Comparison of ENCODE assay signal across 5 worm cellular contexts in genomic region chrIII:4237660-4238059, ce11.
TF ChIP-seq lines count a peak whose summit lies in the region.

No protein-coding gene starts in this region.

TF ChIP-seq in whole organism, L1 larva, 84 proteins besides CTCF, POLR2A, EP300 and RAD21 (continues in another document):
- TF ChIP-seq fos-1 (tag; optimal IDR thresholded peaks at IDR 0.05; lab: Kevin White, UChicago) (peak; percentile 85), unc-86 (tag; optimal IDR thresholded peaks at IDR 0.05; lab: Kevin White, UChicago) (peak; percentile 88), ceh-8 (GFP tag; optimal IDR thresholded peaks at IDR 0.05; lab: Kevin White, UChicago) (peak; percentile 81), egl-27 (tag; optimal IDR thresholded peaks at IDR 0.05; lab: Kevin White, UChicago) (peak; percentile 61 to 94), fkh-10 (GFP tag; optimal IDR thresholded peaks at IDR 0.05; lab: Kevin White, UChicago) (peak; percentile 95), egl-13 (tag; optimal IDR thresholded peaks at IDR 0.05; lab: Kevin White, UChicago) (peak; percentile 83), xbp-1 (tag; optimal IDR thresholded peaks at IDR 0.05; lab: Kevin White, UChicago) (peak; percentile 92), sptf-1 (tag; optimal IDR thresholded peaks at IDR 0.05; lab: Kevin White, UChicago) (no peak), unc-30 (tag; optimal IDR thresholded peaks at IDR 0.05; lab: Kevin White, UChicago) (no peak), ceh-63 (GFP tag; optimal IDR thresholded peaks at IDR 0.05; lab: Kevin White, UChicago) (no peak), skn-1 (tag; optimal IDR thresholded peaks at IDR 0.05; lab: Kevin White, UChicago) (peak; percentile 80), mep-1 (tag; optimal IDR thresholded peaks at IDR 0.05; lab: Kevin White, UChicago) (peak; percentile 92), pax-3 (tag; optimal IDR thresholded peaks at IDR 0.05; lab: Kevin White, UChicago) (peak; percentile 80), alr-1 (tag; optimal IDR thresholded peaks at IDR 0.05; lab: Kevin White, UChicago; ENCODE audit: borderline replicate concordance) (no peak), dsc-1 (tag; optimal IDR thresholded peaks at IDR 0.05; lab: Kevin White, UChicago) (peak; percentile 85), unc-62 (GFP tag; optimal IDR thresholded peaks at IDR 0.05; lab: Kevin White, UChicago) (no peak), sup-37 (GFP tag; optimal IDR thresholded peaks at IDR 0.05; lab: Kevin White, UChicago) (peak; percentile 80), nhr-47 (tag; optimal IDR thresholded peaks at IDR 0.05; lab: Kevin White, UChicago) (peak; percentile 94)

TF ChIP-seq in whole organism, L3 larva, 47 proteins besides CTCF, POLR2A, EP300 and RAD21 (continues in another document):
- TF ChIP-seq nhr-25 (tag; optimal IDR thresholded peaks at IDR 0.05; lab: Kevin White, UChicago) (peak; percentile 97), lin-39 (tag; optimal IDR thresholded peaks at IDR 0.05; lab: Kevin White, UChicago) (peak; percentile 89), eor-1 (tag; optimal IDR thresholded peaks at IDR 0.05; lab: Kevin White, UChicago) (no peak), unc-62 (GFP tag; optimal IDR thresholded peaks at IDR 0.05; lab: Kevin White, UChicago) (peak; percentile 85), ceh-28 (tag; optimal IDR thresholded peaks at IDR 0.05; lab: Kevin White, UChicago) (peak; percentile 74), fkh-10 (GFP tag; optimal IDR thresholded peaks at IDR 0.05; lab: Kevin White, UChicago) (peak; percentile 63), nhr-23 (tag; optimal IDR thresholded peaks at IDR 0.05; lab: Kevin White, UChicago) (peak; percentile 94), nhr-77 (tag; optimal IDR thresholded peaks at IDR 0.05; lab: Kevin White, UChicago) (peak; percentile 49), ceh-16 (tag; optimal IDR thresholded peaks at IDR 0.05; lab: Kevin White, UChicago) (no peak), nhr-12 (tag; optimal IDR thresholded peaks at IDR 0.05; lab: Kevin White, UChicago) (no peak), jun-1 (tag; optimal IDR thresholded peaks at IDR 0.05; lab: Kevin White, UChicago) (peak; percentile 97), ceh-9 (tag; optimal IDR thresholded peaks at IDR 0.05; lab: Kevin White, UChicago) (no peak), ztf-4 (tag; optimal IDR thresholded peaks at IDR 0.05; lab: Kevin White, UChicago) (peak; percentile 12), snpc-4 (tag; optimal IDR thresholded peaks at IDR 0.05; lab: Kevin White, UChicago) (peak; percentile 61), nhr-67 (tag; optimal IDR thresholded peaks at IDR 0.05; lab: Kevin White, UChicago) (no peak), fkh-2 (tag; optimal IDR thresholded peaks at IDR 0.05; lab: Kevin White, UChicago) (no peak), elt-1 (tag; optimal IDR thresholded peaks at IDR 0.05; lab: Kevin White, UChicago) (peak; percentile 76), daf-12 (tag; optimal IDR thresholded peaks at IDR 0.05; lab: Kevin White, UChicago) (peak; percentile 28), nfya-1 (tag; optimal IDR thresholded peaks at IDR 0.05; lab: Kevin White, UChicago; ENCODE audit: insufficient read depth) (peak; percentile 91)

TF ChIP-seq in whole organism, early embryonic, 17 proteins besides CTCF, POLR2A, EP300 and RAD21:
- no peak for TF ChIP-seq flt-1 (GFP tag; IDR thresholded peaks at IDR 0.05; lab: Robert Waterston, UW)
- peak; percentile 15 for TF ChIP-seq hmg-4 (GFP tag; optimal IDR thresholded peaks at IDR 0.05; lab: Kevin White, UChicago)

TF ChIP-seq in whole organism, midembryonic, 9 proteins besides CTCF, POLR2A, EP300 and RAD21:
- TF ChIP-seq tab-1 (GFP tag; IDR thresholded peaks at IDR 0.05; lab: Robert Waterston, UW) (no peak), flt-1 (GFP tag; IDR thresholded peaks at IDR 0.05; lab: Robert Waterston, UW) (0 out of 2 replicates have a peak, but pooled peaks have one; percentile 44), ref-1 (GFP tag; conservative IDR thresholded peaks at IDR 0.05; lab: Robert Waterston, UW) (no peak), ztf-23 (GFP tag; IDR thresholded peaks at IDR 0.05; lab: Robert Waterston, UW) (0 out of 2 replicates have a peak, but pooled peaks have one; percentile 36), ztf-29 (GFP tag; IDR thresholded peaks at IDR 0.05; lab: Robert Waterston, UW) (no peak), cog-1 (tag; optimal IDR thresholded peaks at IDR 0.05; lab: Kevin White, UChicago) (peak; percentile 89), med-1 (GFP tag; optimal IDR thresholded peaks at IDR 0.05; lab: Kevin White, UChicago; ENCODE audit: insufficient read depth) (no peak), klf-2 (GFP tag; conservative IDR thresholded peaks at IDR 0.05; lab: Robert Waterston, UW) (no peak)

TF ChIP-seq in whole organism, young adult, 124 proteins besides CTCF, POLR2A, EP300 and RAD21 (continues in another document):
- TF ChIP-seq akir-1 (GFP tag; optimal IDR thresholded peaks at IDR 0.05; lab: Kevin White, UChicago) (peak; percentile 67), pha-4 (tag; optimal IDR thresholded peaks at IDR 0.05; lab: Kevin White, UChicago) (peak; percentile 72), madf-8 (GFP tag; conservative IDR thresholded peaks at IDR 0.05; lab: Robert Waterston, UW) (no peak), ceh-27 (GFP tag; optimal IDR thresholded peaks at IDR 0.05; lab: Kevin White, UChicago) (peak; percentile 79), ztf-22 (GFP tag; optimal IDR thresholded peaks at IDR 0.05; lab: Kevin White, UChicago) (peak; percentile 86), hsf-1 (GFP tag; IDR thresholded peaks at IDR 0.05; lab: Robert Waterston, UW) (no peak), T26A5.8 (tag; optimal IDR thresholded peaks at IDR 0.05; lab: Kevin White, UChicago) (no peak), lin-54 (GFP tag; optimal IDR thresholded peaks at IDR 0.05; lab: Kevin White, UChicago) (peak; percentile 69), lin-35 (GFP tag; optimal IDR thresholded peaks at IDR 0.05; lab: Kevin White, UChicago) (peak in 1 of 3 experiments; percentile 46), F22D6.2 (tag; optimal IDR thresholded peaks at IDR 0.05; lab: Kevin White, UChicago) (peak; percentile 72), madf-6 (GFP tag; IDR thresholded peaks at IDR 0.05; lab: Robert Waterston, UW) (peak; percentile 42; the same call in 1 of the 2 replicates), mel-28 (tag; optimal IDR thresholded peaks at IDR 0.05; lab: Kevin White, UChicago; ENCODE audit: borderline replicate concordance) (no peak), lin-40 (tag; optimal IDR thresholded peaks at IDR 0.05; lab: Kevin White, UChicago) (peak; percentile 93), egl-44 (GFP tag; IDR thresholded peaks at IDR 0.05; lab: Robert Waterston, UW) (peak; percentile 72; the same call in 1 of the 2 replicates), somi-1 (GFP tag; optimal IDR thresholded peaks at IDR 0.05; lab: Kevin White, UChicago) (peak; percentile 93), nhr-90 (tag; optimal IDR thresholded peaks at IDR 0.05; lab: Kevin White, UChicago) (peak; percentile 32), B0336.3 (GFP tag; IDR thresholded peaks at IDR 0.05; lab: Robert Waterston, UW) (peak; percentile 91), ceh-100 (GFP tag; IDR thresholded peaks at IDR 0.05; lab: Robert Waterston, UW) (no peak), gei-17 (GFP tag; optimal IDR thresholded peaks at IDR 0.05; lab: Kevin White, UChicago) (peak; percentile 38), nhr-80 (tag; optimal IDR thresholded peaks at IDR 0.05; lab: Kevin White, UChicago) (peak; percentile 93), attf-5 (GFP tag; optimal IDR thresholded peaks at IDR 0.05; lab: Kevin White, UChicago) (peak; percentile 94), egrh-3 (GFP tag; IDR thresholded peaks at IDR 0.05; lab: Robert Waterston, UW) (peak; percentile 34; the same call in 1 of the 2 replicates), snpc-1.1 (tag; optimal IDR thresholded peaks at IDR 0.05; lab: Kevin White, UChicago; ENCODE audit: insufficient read depth) (no peak), C06A6.2 (GFP tag; conservative IDR thresholded peaks at IDR 0.05; lab: Robert Waterston, UW) (peak; percentile 86), ztf-3 (GFP tag; optimal IDR thresholded peaks at IDR 0.05; lab: Kevin White, UChicago) (peak; percentile 52), ztf-26 (tag; optimal IDR thresholded peaks at IDR 0.05; lab: Kevin White, UChicago) (peak; percentile 87), lsy-27 (tag; optimal IDR thresholded peaks at IDR 0.05; lab: Kevin White, UChicago; ENCODE audit: borderline replicate concordance, insufficient read depth) (peak; percentile 28), B0035.1 (tag; optimal IDR thresholded peaks at IDR 0.05; lab: Kevin White, UChicago) (peak; percentile 52), tbx-9 (tag; optimal IDR thresholded peaks at IDR 0.05; lab: Kevin White, UChicago; ENCODE audit: borderline replicate concordance) (no peak), atf-7 (tag; optimal IDR thresholded peaks at IDR 0.05; lab: Kevin White, UChicago) (peak; percentile 91), ceh-91 (GFP tag; IDR thresholded peaks at IDR 0.05; lab: Robert Waterston, UW) (no peak), K11D2.4 (GFP tag; IDR thresholded peaks at IDR 0.05; lab: Robert Waterston, UW) (peak; percentile 85), rec-8 (tag; optimal IDR thresholded peaks at IDR 0.05; lab: Kevin White, UChicago) (no peak), xnd-1 (tag; optimal IDR thresholded peaks at IDR 0.05; lab: Kevin White, UChicago) (no peak), rcor-1 (GFP tag; IDR thresholded peaks at IDR 0.05; lab: Robert Waterston, UW) (peak; percentile 53), cebp-1 (GFP tag; IDR thresholded peaks at IDR 0.05; lab: Robert Waterston, UW) (peak; percentile 51; the same call in 1 of the 2 replicates), cebp-1 (tag; optimal IDR thresholded peaks at IDR 0.05; lab: Kevin White, UChicago) (peak; percentile 92), ztf-18 (tag; optimal IDR thresholded peaks at IDR 0.05; lab: Kevin White, UChicago) (peak; percentile 66), F57C9.4 (tag; optimal IDR thresholded peaks at IDR 0.05; lab: Kevin White, UChicago) (no peak), F23B12.7 (tag; optimal IDR thresholded peaks at IDR 0.05; lab: Kevin White, UChicago; ENCODE audit: insufficient read depth) (peak; percentile 33), hmg-1.2 (GFP tag; IDR thresholded peaks at IDR 0.05; lab: Robert Waterston, UW) (peak; percentile 97), snpc-4 (GFP tag; optimal IDR thresholded peaks at IDR 0.05; lab: Kevin White, UChicago) (no peak), snpc-4 (tag; optimal IDR thresholded peaks at IDR 0.05; lab: Kevin White, UChicago) (peak; percentile 28 to 66 (median 50)), K12H6.12 (tag; optimal IDR thresholded peaks at IDR 0.05; lab: Kevin White, UChicago) (peak; percentile 88), mcd-1 (GFP tag; IDR thresholded peaks at IDR 0.05; lab: Robert Waterston, UW) (peak; percentile 74), mes-4 (tag; optimal IDR thresholded peaks at IDR 0.05; lab: Kevin White, UChicago) (no peak), ZK185.1 (tag; optimal IDR thresholded peaks at IDR 0.05; lab: Kevin White, UChicago; ENCODE audit: poor library complexity, severe bottlenecking) (peak; percentile 76), nfyb-1 (GFP tag; IDR thresholded peaks at IDR 0.05; lab: Robert Waterston, UW) (peak; percentile 86)

Comparison
In these comparisons a context has a peak if more than half of its experiments do, and no peak if none do; other contexts are left out.
1. Of the 8 proteins assayed by ChIP-seq in both whole organism, young adult and whole organism, L1 larva: peak only in whole organism, young adult: unc-62; only in whole organism, L1 larva: ama-1, dpl-1, efl-1 and unc-130; in both: nhr-90 and snpc-4; in neither: 0; mixed calls (peak in some experiments, not most) for 1.